Fruit fly (Drosophila melanogaster) whole organism, embryonic: ENCODE measurements around the gene CG32483.

Source experiments
- Adf1 ChIP-seq: fragments of 200-800 bp; sonication (Bioruptor generic); IDR thresholded peaks from 2 replicates; pipeline ENCODE4 v1.3.6; 2022; ENCODE audit warnings: missing biosample characterization, missing genetic modification characterization
- B-H1 ChIP-seq: fragments of 200-800 bp; sonication (Bioruptor generic); IDR thresholded peaks from 3 replicates; pipeline ENCODE4 v1.3.6; 2022; ENCODE audit warnings: missing biosample characterization, missing genetic modification characterization
- CG10209 ChIP-seq: fragments of 200-800 bp; sonication (Bioruptor generic); optimal IDR thresholded peaks from 3 replicates; lab custom pipeline; 2017; ENCODE audit warnings: missing biosample characterization, mild to moderate bottlenecking, missing genetic modification characterization, missing genetic modification reagents
- CG10321 ChIP-seq: fragments of 200-800 bp; sonication (Bioruptor generic); IDR thresholded peaks from 2 replicates; pipeline ENCODE4 v1.3.6; 2022; ENCODE audit warnings: missing biosample characterization, missing genetic modification characterization
- CG11695 ChIP-seq: fragments of 200-800 bp; sonication (Bioruptor generic); IDR thresholded peaks from 3 replicates; pipeline ENCODE4 v1.3.6; 2022; ENCODE audit warnings: missing biosample characterization, missing genetic modification characterization
- CG1529 ChIP-seq: fragments of 200-800 bp; sonication (Bioruptor generic); optimal IDR thresholded peaks from 3 replicates; lab custom pipeline; 2018; ENCODE audit warnings: missing biosample characterization, missing genetic modification characterization
- CG15601 ChIP-seq: fragments of 200-800 bp; sonication (Bioruptor generic); optimal IDR thresholded peaks from 3 replicates; lab custom pipeline; 2019; ENCODE audit warnings: missing biosample characterization, mild to moderate bottlenecking, missing genetic modification characterization, moderate library complexity
- CG15696 ChIP-seq: fragments of 200-800 bp; sonication (Bioruptor generic); optimal IDR thresholded peaks from 2 replicates; lab custom pipeline; 2019; ENCODE audit warnings: missing biosample characterization, mild to moderate bottlenecking, missing genetic modification characterization, moderate library complexity
- CG17186 ChIP-seq: fragments of 200-800 bp; sonication (Bioruptor generic); optimal IDR thresholded peaks from 3 replicates; lab custom pipeline; 2017; ENCODE audit warnings: missing biosample characterization, missing genetic modification reagents, missing genetic modification characterization
- CG17829 ChIP-seq: fragments of 200-800 bp; optimal IDR thresholded peaks from 2 replicates; lab custom pipeline; 2019; ENCODE audit warnings: missing biosample characterization, mild to moderate bottlenecking, missing genetic modification characterization, moderate library complexity
- CG2889 ChIP-seq: fragments of 200-800 bp; sonication (Bioruptor generic); IDR thresholded peaks from 3 replicates; pipeline ENCODE4 v1.3.6; 2022; ENCODE audit warnings: missing biosample characterization, missing genetic modification characterization
- CG30020 ChIP-seq: fragments of 200-800 bp; optimal IDR thresholded peaks from 2 replicates; lab custom pipeline; 2019; ENCODE audit warnings: missing biosample characterization, mild to moderate bottlenecking, missing genetic modification characterization, moderate library complexity
- CG30431 ChIP-seq: fragments of 200-800 bp; sonication (Bioruptor generic); optimal IDR thresholded peaks from 2 replicates; lab custom pipeline; 2017; ENCODE audit warnings: missing biosample characterization, missing genetic modification characterization
- CG3281 ChIP-seq: fragments of 200-800 bp; sonication (Bioruptor generic); optimal IDR thresholded peaks from 3 replicates; lab custom pipeline; 2017; ENCODE audit warnings: missing biosample characterization, mild to moderate bottlenecking, missing genetic modification characterization
- CG4328 ChIP-seq: fragments of 200-800 bp; sonication (Bioruptor generic); optimal IDR thresholded peaks from 3 replicates; lab custom pipeline; 2017; ENCODE audit warnings: missing biosample characterization, missing genetic modification reagents, missing genetic modification characterization
- CG4707 ChIP-seq: fragments of 200-800 bp; sonication (Bioruptor generic); optimal IDR thresholded peaks from 2 replicates; lab custom pipeline; 2018; ENCODE audit warnings: missing biosample characterization, mild to moderate bottlenecking, missing genetic modification characterization, moderate library complexity
- CG6175 ChIP-seq: fragments of 200-800 bp; sonication (Bioruptor generic); IDR thresholded peaks from 3 replicates; pipeline ENCODE4 v1.3.6; 2022; ENCODE audit warnings: missing biosample characterization, missing genetic modification characterization
- Chrac-16 ChIP-seq: fragments of 200-800 bp; sonication (Bioruptor generic); optimal IDR thresholded peaks from 3 replicates; lab custom pipeline; 2016; ENCODE audit warnings: missing biosample characterization, missing genetic modification characterization
- D ChIP-seq, 2 experiments: fragments of 200-800 bp in 1 of 2; fragments of >200 bp in 1 of 2; sonication (Bioruptor generic) in 1 of 2; optimal IDR thresholded peaks; 2 replicates in 1 of 2; 3 replicates in 1 of 2; lab custom pipeline; 2017; ENCODE audit warnings: mild to moderate bottlenecking in 1 of 2, missing biosample characterization in 1 of 2, missing genetic modification characterization in 1 of 2, missing genetic modification reagents in 1 of 2
- Dek ChIP-seq: fragments of 200-800 bp; sonication (Bioruptor generic); optimal IDR thresholded peaks from 3 replicates; lab custom pipeline; 2019; ENCODE audit warnings: missing biosample characterization, mild to moderate bottlenecking, missing genetic modification characterization, moderate library complexity
- Dip3 ChIP-seq: fragments of 200-800 bp; sonication (Bioruptor generic); optimal IDR thresholded peaks from 3 replicates; lab custom pipeline; 2016; ENCODE audit warnings: missing biosample characterization, missing genetic modification characterization
- Ets65A ChIP-seq: fragments of 200-800 bp; sonication (Bioruptor generic); peaks from one replicate; lab custom pipeline; 2016; ENCODE audit warnings: missing biosample characterization, missing genetic modification characterization
- Fer2 ChIP-seq: fragments of 200-800 bp; sonication (Bioruptor generic); optimal IDR thresholded peaks from 2 replicates; lab custom pipeline; 2018; ENCODE audit warnings: missing biosample characterization, mild to moderate bottlenecking, missing genetic modification characterization, moderate library complexity
- HLH4C ChIP-seq: fragments of 200-800 bp; sonication (Bioruptor generic); IDR thresholded peaks from 3 replicates; pipeline ENCODE4 v1.3.6; 2022; ENCODE audit warnings: missing biosample characterization, missing genetic modification characterization; ENCODE audit not compliant: partially characterized antibody
- Hey ChIP-seq: fragments of 200-800 bp; sonication (Bioruptor generic); optimal IDR thresholded peaks from 3 replicates; lab custom pipeline; 2018; ENCODE audit warnings: missing biosample characterization, mild to moderate bottlenecking, missing genetic modification characterization
- MBD-R2 ChIP-seq: fragments of 200-800 bp; sonication (Bioruptor generic); IDR thresholded peaks from 2 replicates; pipeline ENCODE4 v1.3.6; 2022; ENCODE audit warnings: missing biosample characterization, missing genetic modification characterization
- NFAT ChIP-seq: fragments of 200-800 bp; sonication (Bioruptor generic); IDR thresholded peaks from 2 replicates; pipeline ENCODE4 v1.3.6; 2022; ENCODE audit warnings: missing biosample characterization, missing genetic modification characterization
- Poxn ChIP-seq: fragments of 200-800 bp; sonication (Bioruptor generic); IDR thresholded peaks from 2 replicates; pipeline ENCODE4 v1.3.6; 2022; ENCODE audit warnings: missing biosample characterization, missing genetic modification characterization
- Side ChIP-seq: fragments of 200-800 bp; sonication (Bioruptor generic); optimal IDR thresholded peaks from 2 replicates; lab custom pipeline; 2016; ENCODE audit warnings: missing biosample characterization, missing genetic modification characterization
- Stat92E ChIP-seq, 3 experiments: fragments of >200 bp in 2 of 3; fragments of 200-800 bp in 1 of 3; sonication (Bioruptor generic) in 1 of 3; optimal IDR thresholded peaks; 2 replicates each; lab custom pipeline; 2017 to 2019; ENCODE audit warnings: missing biosample characterization in 3 of 3, missing genetic modification characterization in 3 of 3, mild to moderate bottlenecking in 1 of 3, moderate library complexity in 1 of 3
- Tbp ChIP-seq: fragments of >200 bp; optimal IDR thresholded peaks from 2 replicates; lab custom pipeline; 2018; ENCODE audit warnings: missing biosample characterization, missing genetic modification characterization
- ase ChIP-seq: fragments of 200-800 bp; sonication (Bioruptor generic); IDR thresholded peaks from 3 replicates; pipeline ENCODE4 v1.3.6; 2022; ENCODE audit warnings: missing biosample characterization, missing genetic modification characterization
- bcd ChIP-seq: fragments of 200-800 bp; sonication (Bioruptor generic); optimal IDR thresholded peaks from 2 replicates; lab custom pipeline; 2017; ENCODE audit warnings: missing biosample characterization, mild to moderate bottlenecking, missing genetic modification characterization
- dpn ChIP-seq, 2 experiments: fragments of 200-800 bp; sonication (Bioruptor generic); optimal IDR thresholded peaks; 3 replicates each; lab custom pipeline; 2016; ENCODE audit warnings: missing biosample characterization in 2 of 2, missing genetic modification characterization in 2 of 2
- fd3F ChIP-seq: fragments of 200-800 bp; sonication (Bioruptor generic); optimal IDR thresholded peaks from 2 replicates; lab custom pipeline; 2018; ENCODE audit warnings: missing biosample characterization, mild to moderate bottlenecking, missing genetic modification characterization, moderate library complexity
- fd96Cb ChIP-seq: fragments of 200-800 bp; sonication (Bioruptor generic); optimal IDR thresholded peaks from 2 replicates; lab custom pipeline; 2018; ENCODE audit warnings: missing biosample characterization, mild to moderate bottlenecking, missing genetic modification characterization, moderate library complexity
- gce ChIP-seq: fragments of 200-800 bp; sonication (Bioruptor generic); IDR thresholded peaks from 3 replicates; pipeline ENCODE4 v1.3.6; 2022; ENCODE audit warnings: missing biosample characterization, missing genetic modification characterization
- gcm2 ChIP-seq: fragments of 200-800 bp; sonication (Bioruptor generic); optimal IDR thresholded peaks from 2 replicates; lab custom pipeline; 2016; ENCODE audit warnings: missing biosample characterization, missing genetic modification characterization
- ken ChIP-seq: fragments of 200-800 bp; sonication (Bioruptor generic); IDR thresholded peaks from 3 replicates; pipeline ENCODE4 v1.3.6; 2022; ENCODE audit warnings: missing biosample characterization, missing genetic modification characterization
- lmd ChIP-seq: fragments of 200-800 bp; sonication (Bioruptor generic); IDR thresholded peaks from 2 replicates; pipeline ENCODE4 v1.3.6; 2022; ENCODE audit warnings: missing biosample characterization, missing genetic modification characterization
- lola ChIP-seq, 3 experiments: fragments of >200 bp in 2 of 3; fragments of 200-800 bp in 1 of 3; sonication (Bioruptor generic) in 1 of 3; optimal IDR thresholded peaks; 2 replicates each; lab custom pipeline; 2017 to 2019; ENCODE audit warnings: missing biosample characterization in 3 of 3, missing genetic modification characterization in 3 of 3, mild to moderate bottlenecking in 1 of 3, moderate library complexity in 1 of 3
- maf-S ChIP-seq: fragments of 200-800 bp; sonication (Bioruptor generic); optimal IDR thresholded peaks from 2 replicates; lab custom pipeline; 2016; ENCODE audit warnings: missing biosample characterization, missing genetic modification characterization
- oc ChIP-seq: fragments of 200-800 bp; sonication (Bioruptor generic); optimal IDR thresholded peaks from 2 replicates; lab custom pipeline; 2018; ENCODE audit warnings: missing biosample characterization, mild to moderate bottlenecking, missing genetic modification characterization, moderate library complexity
- pho ChIP-seq: fragments of 200-800 bp; sonication (Bioruptor generic); optimal IDR thresholded peaks from 2 replicates; lab custom pipeline; 2016; ENCODE audit warnings: missing biosample characterization, missing genetic modification characterization
- pros ChIP-seq: fragments of 200-800 bp; sonication (Bioruptor generic); optimal IDR thresholded peaks from 3 replicates; lab custom pipeline; 2019; ENCODE audit warnings: missing biosample characterization, mild to moderate bottlenecking, missing genetic modification characterization, moderate library complexity
- ro ChIP-seq: fragments of 200-800 bp; sonication (Bioruptor generic); IDR thresholded peaks from 2 replicates; pipeline ENCODE4 v1.3.6; 2022; ENCODE audit warnings: missing biosample characterization, missing genetic modification characterization
- sim ChIP-seq: fragments of 200-800 bp; sonication (Bioruptor generic); IDR thresholded peaks from 2 replicates; pipeline ENCODE4 v1.3.6; 2022; ENCODE audit warnings: missing biosample characterization, missing genetic modification characterization
- tx ChIP-seq: fragments of 200-800 bp; sonication (Bioruptor generic); optimal IDR thresholded peaks from 2 replicates; lab custom pipeline; 2016; ENCODE audit warnings: missing biosample characterization, missing genetic modification characterization
- vnd ChIP-seq: fragments of 200-800 bp; sonication (Bioruptor generic); IDR thresholded peaks from 3 replicates; pipeline ENCODE4 v1.3.6; 2022; ENCODE audit warnings: missing biosample characterization, missing genetic modification characterization; ENCODE audit not compliant: partially characterized antibody

CG32483 gene

dm6 chr3L:696404-697054 is 6.6 kb upstream of the CG32483 start (continued):
- TF ChIP-seq gce (peak; percentile 94), lmd (GFP tag; lab: Robert Waterston, UW) (peak; percentile 95), fd96Cb (peak; percentile 97), pros (GFP tag; lab: Kevin White, UChicago) (peak; percentile 86), ase (GFP tag; lab: Robert Waterston, UW) (peak; percentile 93), CG2889 (GFP tag; lab: Robert Waterston, UW) (peak; percentile 89), Hey (tag; lab: Kevin White, UChicago) (peak; percentile 40), maf-S (GFP tag; lab: Kevin White, UChicago) (no peak), lola (GFP tag; optimal IDR thresholded peaks at IDR 0.05; lab: Kevin White, UChicago) (peak in 1 of 3 experiments; percentile 97), oc (peak; percentile 93), Stat92E (GFP tag; optimal IDR thresholded peaks at IDR 0.05; lab: Kevin White, UChicago) (peak in 1 of 3 experiments; percentile 94), ken (GFP tag; lab: Robert Waterston, UW) (peak; percentile 95), Poxn (GFP tag; lab: Robert Waterston, UW) (peak; percentile 85), Chrac-16 (peak; percentile 88), B-H1 (GFP tag; lab: Robert Waterston, UW) (peak; percentile 92), CG4328 (peak; percentile 74), CG15601 (tag; lab: Kevin White, UChicago) (peak; percentile 93), CG10209 (peak; percentile 96), MBD-R2 (GFP tag; lab: Robert Waterston, UW) (peak; percentile 83), NFAT (GFP tag; lab: Robert Waterston, UW) (peak; percentile 89), tx (GFP tag; lab: Kevin White, UChicago) (peak; percentile 26), Ets65A (peak; percentile 90), fd3F (peak; percentile 91), Fer2 (tag; lab: Kevin White, UChicago) (peak; percentile 86), ro (GFP tag; lab: Robert Waterston, UW) (peak; percentile 84), CG15696 (tag; lab: Kevin White, UChicago) (peak; percentile 97), vnd (GFP tag; lab: Robert Waterston, UW) (no peak), CG30431 (GFP tag; lab: Kevin White, UChicago) (peak; percentile 95), CG10321 (GFP tag; lab: Robert Waterston, UW) (peak; percentile 70), CG4707 (peak; percentile 89), Adf1 (GFP tag; lab: Robert Waterston, UW) (peak; percentile 48), sim (peak; percentile 93), CG1529 (peak; percentile 93), gcm2 (GFP tag; lab: Kevin White, UChicago) (peak; percentile 50), CG3281 (GFP tag; lab: Kevin White, UChicago) (peak; percentile 95), Dek (peak; percentile 93), Dip3 (GFP tag; lab: Kevin White, UChicago) (peak; percentile 65), dpn (GFP tag; optimal IDR thresholded peaks at IDR 0.05; lab: Kevin White, UChicago) (peak; percentile 66 to 92), Tbp (GFP tag; lab: Kevin White, UChicago) (no peak), CG17186 (GFP tag; lab: Kevin White, UChicago) (peak; percentile 80), CG11695 (GFP tag; lab: Robert Waterston, UW) (peak; percentile 98), CG30020 (tag; lab: Kevin White, UChicago) (peak; percentile 72), CG6175 (GFP tag; lab: Robert Waterston, UW) (peak; percentile 85), D (optimal IDR thresholded peaks at IDR 0.05; lab: Kevin White, UChicago) (no peak), D (GFP tag; optimal IDR thresholded peaks at IDR 0.05; lab: Kevin White, UChicago) (peak; percentile 96), Side (GFP tag; lab: Kevin White, UChicago) (no peak), CG17829 (tag; lab: Kevin White, UChicago) (peak; percentile 98), HLH4C (no peak), pho (peak; percentile 15), bcd (GFP tag; lab: Kevin White, UChicago) (peak; percentile 95)
